Worm (Caenorhabditis elegans) whole organism, late embryonic: ENCODE measurements around the gene R05G6.1.

Experiments
- C08G9.2 ChIP-seq: sonication (generic microtip); optimal IDR thresholded peaks from 2 replicates; lab custom pipeline; 2016; ENCODE audit warnings: mild to moderate bottlenecking, missing genetic modification characterization, moderate library complexity, missing compliant biosample characterization
- K02D7.2 ChIP-seq: sonication (generic microtip); optimal IDR thresholded peaks from 2 replicates; lab custom pipeline; 2017; ENCODE audit warnings: mild to moderate bottlenecking, missing genetic modification characterization, missing compliant biosample characterization
- Y22D7AL.16 ChIP-seq: sonication (generic microtip); optimal IDR thresholded peaks from 2 replicates; lab custom pipeline; 2016; ENCODE audit warnings: missing genetic modification characterization, missing compliant biosample characterization
- ama-1 ChIP-seq: fragments of 150-350 bp; optimal IDR thresholded peaks from 2 replicates; lab custom pipeline; 2014
- ceh-34 ChIP-seq: sonication (generic microtip); optimal IDR thresholded peaks from 2 replicates; lab custom pipeline; 2016; ENCODE audit warnings: mild to moderate bottlenecking, missing genetic modification characterization, missing compliant biosample characterization
- dmd-4 ChIP-seq: sonication (generic microtip); optimal IDR thresholded peaks from 2 replicates; lab custom pipeline; 2016; ENCODE audit warnings: borderline replicate concordance, missing genetic modification characterization, missing compliant biosample characterization
- eyg-1 ChIP-seq: sonication (generic microtip); optimal IDR thresholded peaks from 2 replicates; lab custom pipeline; 2016; ENCODE audit warnings: missing genotype, missing genetic modification characterization, missing compliant biosample characterization
- hlh-15 ChIP-seq: sonication (generic microtip); optimal IDR thresholded peaks from 2 replicates; lab custom pipeline; 2016; ENCODE audit warnings: missing genetic modification characterization, missing compliant biosample characterization
- hlh-30 ChIP-seq: sonication (generic microtip); optimal IDR thresholded peaks from 2 replicates; lab custom pipeline; 2017; ENCODE audit warnings: antibody characterized with exemption, missing genetic modification characterization, missing compliant biosample characterization; ENCODE audit not compliant: insufficient read depth
- npax-4 ChIP-seq: sonication (generic microtip); optimal IDR thresholded peaks from 2 replicates; lab custom pipeline; 2016; ENCODE audit warnings: missing genetic modification characterization, missing compliant biosample characterization
- pag-3 ChIP-seq: sonication (generic microtip); optimal IDR thresholded peaks from 2 replicates; lab custom pipeline; 2016; ENCODE audit warnings: missing compliant biosample characterization, missing genetic modification characterization, borderline replicate concordance

DNA sequence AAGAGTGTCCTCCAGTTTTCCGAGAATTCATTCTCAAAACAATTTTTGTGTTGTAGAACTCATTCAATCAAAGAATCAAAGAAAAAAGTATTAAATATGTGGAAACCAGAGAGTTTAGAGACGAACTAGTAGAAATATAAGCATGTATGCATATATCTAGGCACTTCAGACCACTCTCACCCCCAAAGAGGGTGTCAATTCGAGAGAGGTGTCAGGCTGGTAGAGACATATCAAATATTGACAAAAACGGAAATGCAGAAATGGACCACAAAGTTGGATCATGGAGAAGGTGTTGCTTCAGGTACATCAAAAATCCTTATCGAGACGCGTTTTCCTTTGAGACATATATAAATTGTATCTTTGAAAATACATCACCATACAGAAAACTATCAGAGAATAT, 8.7 kb upstream of the R05G6.1 start:
- TF ChIP-seq eyg-1 (tag; lab: Kevin White, UChicago) (no peak), hlh-15 (tag; lab: Kevin White, UChicago) (no peak), npax-4 (tag; lab: Kevin White, UChicago) (no peak), ceh-34 (no peak), pag-3 (no peak), C08G9.2 (tag; lab: Kevin White, UChicago) (no peak), dmd-4 (tag; lab: Kevin White, UChicago) (no peak), Y22D7AL.16 (no peak), ama-1 (lab: Kevin White, UChicago) (no peak), K02D7.2 (tag; lab: Kevin White, UChicago) (no peak), hlh-30 (tag; lab: Kevin White, UChicago) (no peak)
